Fruit fly (Drosophila melanogaster) whole organism, prepupa: ENCODE measurements around the gene CG33252.

Source experiments
- Blimp-1 ChIP-seq: fragments of 200-800 bp; sonication (Bioruptor generic); optimal IDR thresholded peaks from 3 replicates; lab custom pipeline; 2017; ENCODE audit warnings: missing biosample characterization, missing genetic modification characterization, mild to moderate bottlenecking, moderate library complexity, missing genetic modification reagents
- CG10631 ChIP-seq: fragments of 200-800 bp; sonication (Bioruptor generic); optimal IDR thresholded peaks from 2 replicates; lab custom pipeline; 2016; ENCODE audit warnings: missing biosample characterization, missing genetic modification characterization
- CG10669 ChIP-seq: fragments of 200-800 bp; sonication (Bioruptor generic); optimal IDR thresholded peaks from 3 replicates; lab custom pipeline; 2018; ENCODE audit warnings: missing biosample characterization, mild to moderate bottlenecking, missing genetic modification characterization, moderate library complexity
- CG11902 ChIP-seq: fragments of 200-800 bp; sonication (Bioruptor generic); optimal IDR thresholded peaks from 3 replicates; lab custom pipeline; 2016; ENCODE audit warnings: missing biosample characterization, missing genetic modification characterization
- CG15336 ChIP-seq: fragments of 200-800 bp; sonication (Bioruptor generic); IDR thresholded peaks from 2 replicates; pipeline ENCODE4 v1.3.6; 2022; ENCODE audit warnings: missing biosample characterization, missing genetic modification characterization
- CG3032 ChIP-seq: fragments of 200-800 bp; optimal IDR thresholded peaks from 2 replicates; lab custom pipeline; 2019; ENCODE audit warnings: missing biosample characterization, mild to moderate bottlenecking, missing genetic modification characterization, moderate library complexity
- CG31627 ChIP-seq: fragments of 200-800 bp; sonication (Bioruptor generic); optimal IDR thresholded peaks from 3 replicates; lab custom pipeline; 2016; ENCODE audit warnings: missing biosample characterization, missing genetic modification characterization
- CG32006 ChIP-seq: fragments of 200-800 bp; sonication (Bioruptor generic); optimal IDR thresholded peaks from 3 replicates; lab custom pipeline; 2017; ENCODE audit warnings: missing biosample characterization, mild to moderate bottlenecking, missing genetic modification characterization
- CG3919 ChIP-seq: fragments of 200-800 bp; sonication (Bioruptor generic); optimal IDR thresholded peaks from 3 replicates; lab custom pipeline; 2016; ENCODE audit warnings: missing biosample characterization, missing genetic modification characterization
- CG4318 ChIP-seq: fragments of 200-800 bp; sonication (Bioruptor generic); optimal IDR thresholded peaks from 3 replicates; lab custom pipeline; 2017; ENCODE audit warnings: missing biosample characterization, mild to moderate bottlenecking, missing genetic modification characterization
- CG6163 ChIP-seq: fragments of 200-800 bp; sonication (Bioruptor generic); IDR thresholded peaks from 3 replicates; pipeline ENCODE4 v1.3.6; 2022; ENCODE audit warnings: missing biosample characterization, missing genetic modification characterization
- CG6276 ChIP-seq: fragments of 200-800 bp; sonication (Bioruptor generic); optimal IDR thresholded peaks from 2 replicates; lab custom pipeline; 2017; ENCODE audit warnings: missing biosample characterization, mild to moderate bottlenecking, missing genetic modification characterization
- CG6792 ChIP-seq: fragments of 200-800 bp; sonication (Bioruptor generic); optimal IDR thresholded peaks from 3 replicates; lab custom pipeline; 2016; ENCODE audit warnings: missing biosample characterization, missing genetic modification characterization
- CG6808 ChIP-seq: fragments of 200-800 bp; sonication (Bioruptor generic); optimal IDR thresholded peaks from 3 replicates; lab custom pipeline; 2017; ENCODE audit warnings: missing biosample characterization, missing genetic modification characterization, mild to moderate bottlenecking, moderate library complexity, missing genetic modification reagents
- CG6854 ChIP-seq: fragments of 200-800 bp; sonication (Bioruptor generic); optimal IDR thresholded peaks from 2 replicates; lab custom pipeline; 2017; ENCODE audit warnings: missing biosample characterization, mild to moderate bottlenecking, missing genetic modification characterization
- CG7368 ChIP-seq: fragments of 200-800 bp; sonication (Bioruptor generic); optimal IDR thresholded peaks from 3 replicates; lab custom pipeline; 2016; ENCODE audit warnings: missing biosample characterization, missing genetic modification characterization
- CG8119 ChIP-seq: fragments of 200-800 bp; sonication (Bioruptor generic); IDR thresholded peaks from 3 replicates; pipeline ENCODE4 v1.3.6; 2022; ENCODE audit warnings: missing biosample characterization, missing genetic modification characterization
- CG8632 ChIP-seq: fragments of 200-800 bp; sonication (Bioruptor generic); optimal IDR thresholded peaks from 3 replicates; lab custom pipeline; 2016; ENCODE audit warnings: missing biosample characterization, missing genetic modification characterization
- CG9139 ChIP-seq: fragments of 200-800 bp; sonication (Bioruptor generic); optimal IDR thresholded peaks from 3 replicates; lab custom pipeline; 2017; ENCODE audit warnings: missing biosample characterization, mild to moderate bottlenecking, missing genetic modification characterization
- Eip75B ChIP-seq: fragments of 200-800 bp; sonication (Bioruptor generic); optimal IDR thresholded peaks from 3 replicates; lab custom pipeline; 2016; ENCODE audit warnings: missing biosample characterization, missing genetic modification characterization
- Eip78C ChIP-seq: fragments of 200-800 bp; sonication (Bioruptor generic); peaks from one replicate; lab custom pipeline; 2016; ENCODE audit warnings: missing biosample characterization, missing genetic modification characterization
- Eip93F ChIP-seq: fragments of 200-800 bp; sonication (Bioruptor generic); optimal IDR thresholded peaks from 2 replicates; lab custom pipeline; 2016; ENCODE audit warnings: missing biosample characterization, mild to moderate bottlenecking, missing genetic modification characterization
- Ets21C ChIP-seq: fragments of 200-800 bp; sonication (Bioruptor generic); optimal IDR thresholded peaks from 3 replicates; lab custom pipeline; 2016; ENCODE audit warnings: missing biosample characterization, missing genetic modification characterization
- Ets96B ChIP-seq: fragments of 200-800 bp; optimal IDR thresholded peaks from 2 replicates; lab custom pipeline; 2019; ENCODE audit warnings: missing biosample characterization, mild to moderate bottlenecking, missing genetic modification characterization, moderate library complexity
- Gug ChIP-seq: fragments of 200-800 bp; sonication (Bioruptor generic); IDR thresholded peaks from 2 replicates; pipeline ENCODE4 v1.3.6; 2022; ENCODE audit warnings: missing biosample characterization, missing genetic modification characterization
- Hr38 ChIP-seq: sonication (Bioruptor generic); optimal IDR thresholded peaks from 2 replicates; lab custom pipeline; 2016; ENCODE audit warnings: missing biosample characterization, missing genetic modification characterization
- Hr4 ChIP-seq: fragments of 200-800 bp; sonication (Bioruptor generic); optimal IDR thresholded peaks from 3 replicates; lab custom pipeline; 2016; ENCODE audit warnings: missing biosample characterization, missing genetic modification characterization
- Lpt ChIP-seq: fragments of 200-800 bp; sonication (Bioruptor generic); optimal IDR thresholded peaks from 3 replicates; lab custom pipeline; 2016; ENCODE audit warnings: missing biosample characterization, missing genetic modification characterization
- OdsH ChIP-seq: fragments of 200-800 bp; sonication (Bioruptor generic); optimal IDR thresholded peaks from 3 replicates; lab custom pipeline; 2016; ENCODE audit warnings: missing biosample characterization, missing genetic modification characterization
- Smox ChIP-seq: fragments of 200-800 bp; sonication (Bioruptor generic); optimal IDR thresholded peaks from 3 replicates; lab custom pipeline; 2016; ENCODE audit warnings: missing biosample characterization, missing genetic modification characterization
- Sox14 ChIP-seq: fragments of 200-800 bp; sonication (Bioruptor generic); optimal IDR thresholded peaks from 3 replicates; lab custom pipeline; 2016; ENCODE audit warnings: missing biosample characterization, missing genetic modification characterization
- Sox15 ChIP-seq: fragments of 200-800 bp; sonication (Bioruptor generic); optimal IDR thresholded peaks from 3 replicates; lab custom pipeline; 2016; ENCODE audit warnings: missing biosample characterization, missing genetic modification characterization
- acj6 ChIP-seq: fragments of 200-800 bp; sonication (Bioruptor generic); optimal IDR thresholded peaks from 3 replicates; lab custom pipeline; 2016; ENCODE audit warnings: missing biosample characterization, missing genetic modification characterization
- cyc ChIP-seq: fragments of 200-800 bp; sonication (Bioruptor generic); optimal IDR thresholded peaks from 3 replicates; lab custom pipeline; 2016; ENCODE audit warnings: missing biosample characterization, missing genetic modification characterization
- dac ChIP-seq: fragments of 200-800 bp; sonication (Bioruptor generic); optimal IDR thresholded peaks from 2 replicates; lab custom pipeline; 2017; ENCODE audit warnings: missing biosample characterization, mild to moderate bottlenecking, missing genetic modification characterization
- dsx ChIP-seq: fragments of 200-800 bp; optimal IDR thresholded peaks from 3 replicates; lab custom pipeline; 2019; ENCODE audit warnings: missing biosample characterization, mild to moderate bottlenecking, missing genetic modification characterization, moderate library complexity; ENCODE audit not compliant: poor library complexity, severe bottlenecking
- eg ChIP-seq: fragments of 200-800 bp; sonication (Bioruptor generic); IDR thresholded peaks from 3 replicates; pipeline ENCODE4 v1.3.6; 2022; ENCODE audit warnings: missing biosample characterization, missing genetic modification characterization
- fkh ChIP-seq: fragments of 200-800 bp; sonication (Bioruptor generic); optimal IDR thresholded peaks from 3 replicates; lab custom pipeline; 2017; ENCODE audit warnings: missing biosample characterization, mild to moderate bottlenecking, missing genetic modification characterization, moderate library complexity
- net ChIP-seq: fragments of 200-800 bp; sonication (Bioruptor generic); optimal IDR thresholded peaks from 3 replicates; lab custom pipeline; 2016; ENCODE audit warnings: missing biosample characterization, missing genetic modification characterization
- pdm3 ChIP-seq: fragments of 200-800 bp; sonication (Bioruptor generic); optimal IDR thresholded peaks from 3 replicates; lab custom pipeline; 2016; ENCODE audit warnings: missing biosample characterization, missing genetic modification characterization
- salr ChIP-seq, 2 experiments: fragments of 200-800 bp; sonication (Bioruptor generic); optimal IDR thresholded peaks; 3 replicates each; lab custom pipeline; 2016 to 2018; ENCODE audit warnings: missing biosample characterization in 2 of 2, missing genetic modification characterization in 2 of 2, mild to moderate bottlenecking in 1 of 2
- spab ChIP-seq: fragments of 200-800 bp; sonication (Bioruptor generic); optimal IDR thresholded peaks from 2 replicates; lab custom pipeline; 2017; ENCODE audit warnings: missing biosample characterization, mild to moderate bottlenecking, missing genetic modification characterization, missing genetic modification reagents
- ss ChIP-seq, 2 experiments: fragments of 200-800 bp; sonication (Bioruptor generic); optimal IDR thresholded peaks; 2 replicates in 1 of 2; 3 replicates in 1 of 2; lab custom pipeline; 2017 to 2018; ENCODE audit warnings: mild to moderate bottlenecking in 2 of 2, missing biosample characterization in 2 of 2, missing genetic modification characterization in 2 of 2, moderate library complexity in 1 of 2
- svp ChIP-seq: fragments of 200-800 bp; sonication (Bioruptor generic); peaks from one replicate; lab custom pipeline; 2016; ENCODE audit warnings: missing biosample characterization, missing genetic modification characterization
- vri ChIP-seq: fragments of 200-800 bp; sonication (Bioruptor generic); optimal IDR thresholded peaks from 3 replicates; lab custom pipeline; 2016; ENCODE audit warnings: missing biosample characterization, mild to moderate bottlenecking, missing genetic modification characterization

Gene CG33252

DNA sequence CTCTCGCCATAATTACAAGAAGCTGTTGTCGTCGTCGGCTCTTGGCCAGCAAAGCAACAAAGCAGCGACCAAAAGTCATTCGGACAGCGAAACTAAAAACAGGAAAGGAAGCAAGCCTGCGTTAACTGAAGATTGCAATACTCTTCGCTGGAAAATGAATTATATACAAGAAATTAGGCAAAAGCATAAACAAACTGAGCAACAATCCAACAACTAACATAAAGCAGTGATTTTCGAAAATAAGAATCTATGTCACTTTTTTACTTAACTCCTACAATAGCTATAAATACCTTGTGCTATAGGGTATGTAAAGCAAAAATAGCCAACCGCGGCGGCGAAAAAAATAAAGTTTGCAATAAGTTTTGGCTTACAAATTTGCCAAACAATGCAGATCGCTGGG lies 25.2 kb downstream of the CG33252 start (continued):
- no peak for TF ChIP-seq CG6854 (GFP tag; lab: Kevin White, UChicago)
- peak; percentile 24 for TF ChIP-seq vri (GFP tag; lab: Kevin White, UChicago)
- TF ChIP-seq CG11902 (GFP tag; lab: Kevin White, UChicago) = peak; percentile 53
- peak; percentile 82 for TF ChIP-seq Sox14 (GFP tag; lab: Kevin White, UChicago)
- no peak for TF ChIP-seq fkh (GFP tag; lab: Kevin White, UChicago)
- TF ChIP-seq CG6792 (GFP tag; lab: Kevin White, UChicago) = peak; percentile 84
- peak; percentile 76 for TF ChIP-seq acj6
- peak; percentile 77 for TF ChIP-seq CG3032 (tag; lab: Kevin White, UChicago)
- TF ChIP-seq Ets21C (GFP tag; lab: Kevin White, UChicago) = peak; percentile 39
- TF ChIP-seq Smox (GFP tag; lab: Kevin White, UChicago) = peak; percentile 48
- TF ChIP-seq CG9139 = peak; percentile 52
- TF ChIP-seq salr (GFP tag; optimal IDR thresholded peaks at IDR 0.05; lab: Kevin White, UChicago) = peak; percentile 52 to 53
- TF ChIP-seq pdm3 (GFP tag; lab: Kevin White, UChicago) = peak; percentile 86
- TF ChIP-seq CG6276 (GFP tag; lab: Kevin White, UChicago) = peak; percentile 76

DNA sequence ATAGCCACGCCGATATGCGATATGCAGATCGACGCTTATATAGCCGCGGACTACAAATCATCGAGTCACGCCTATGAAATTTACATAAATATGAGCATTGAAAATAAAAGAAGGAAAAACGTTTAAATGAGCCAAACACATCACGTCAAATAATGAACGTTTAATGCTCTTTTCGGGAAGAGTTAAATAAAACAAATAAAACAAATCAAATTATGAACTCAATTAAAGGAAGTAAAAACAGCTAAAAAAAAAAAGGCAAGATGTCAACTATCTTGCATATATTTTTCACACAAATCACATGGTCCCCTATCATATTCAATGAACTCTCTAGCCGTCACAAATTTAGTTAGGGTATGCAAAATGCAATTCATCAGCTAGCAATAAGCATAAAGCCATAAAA lies 29.4 kb downstream of the CG33252 start:
- peak; percentile 39; the same call in 1 of the 3 replicates for TF ChIP-seq CG8119 (GFP tag; lab: Robert Waterston, UW)
- TF ChIP-seq CG32006 (GFP tag; lab: Kevin White, UChicago) = peak; percentile 19
- TF ChIP-seq Hr4 (GFP tag; lab: Kevin White, UChicago) = peak; percentile 29
- TF ChIP-seq Eip75B (GFP tag; lab: Kevin White, UChicago) = no peak
- TF ChIP-seq CG6163 (GFP tag; lab: Robert Waterston, UW) = no peak
- no peak for TF ChIP-seq vri (GFP tag; lab: Kevin White, UChicago)
- TF ChIP-seq CG3919 (GFP tag; lab: Kevin White, UChicago) = no peak
- TF ChIP-seq CG15336 (GFP tag; lab: Robert Waterston, UW) = 0 out of 2 replicates have a peak, but pooled peaks have one; percentile 33
- TF ChIP-seq Eip78C (GFP tag; lab: Kevin White, UChicago) = peak; percentile 49

DNA sequence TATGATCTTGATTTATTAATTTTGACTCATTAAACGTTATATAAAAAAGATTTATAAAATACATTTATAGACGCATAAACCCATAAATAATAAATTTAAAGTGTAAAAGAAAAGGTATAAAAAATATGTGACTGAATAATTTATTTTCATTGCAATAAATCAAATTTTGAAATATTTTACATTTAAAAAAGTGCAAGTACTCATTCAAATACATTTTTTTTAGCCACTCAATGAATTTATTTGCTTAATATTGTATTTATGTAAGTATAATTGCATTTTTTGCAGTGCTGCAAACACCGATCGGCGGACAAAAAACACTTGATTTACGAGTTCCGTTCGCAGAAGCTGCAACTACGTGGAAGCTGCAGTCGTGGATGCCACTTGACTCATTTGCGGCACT lies 37.3 kb downstream of the CG33252 start:
- TF ChIP-seq Hr4 (GFP tag; lab: Kevin White, UChicago) = peak; percentile 44
- peak; percentile 27 for TF ChIP-seq pdm3 (GFP tag; lab: Kevin White, UChicago)
- TF ChIP-seq CG7368 = no peak
- no peak for TF ChIP-seq spab (GFP tag; lab: Kevin White, UChicago)
- TF ChIP-seq CG32006 (GFP tag; lab: Kevin White, UChicago) = peak; percentile 67
- TF ChIP-seq net (GFP tag; lab: Kevin White, UChicago) = peak; percentile 21
- peak; percentile 6 for TF ChIP-seq CG3919 (GFP tag; lab: Kevin White, UChicago)
- peak; percentile 39 for TF ChIP-seq CG8632 (GFP tag; lab: Kevin White, UChicago)
- no peak for TF ChIP-seq Ets21C (GFP tag; lab: Kevin White, UChicago)
- TF ChIP-seq Ets96B (tag; lab: Kevin White, UChicago) = no peak
- no peak for TF ChIP-seq dac (GFP tag; lab: Kevin White, UChicago)
- TF ChIP-seq svp (GFP tag; lab: Kevin White, UChicago) = no peak
- no peak for TF ChIP-seq CG10669 (GFP tag; lab: Kevin White, UChicago)
- no peak for TF ChIP-seq Lpt (GFP tag; lab: Kevin White, UChicago)
- TF ChIP-seq CG31627 (GFP tag; lab: Kevin White, UChicago) = no peak
- TF ChIP-seq CG6276 (GFP tag; lab: Kevin White, UChicago) = peak; percentile 2
- no peak for TF ChIP-seq ss (GFP tag; optimal IDR thresholded peaks at IDR 0.05; lab: Kevin White, UChicago)
- peak; percentile 26 for TF ChIP-seq OdsH (GFP tag; lab: Kevin White, UChicago)
- no peak for TF ChIP-seq Hr38 (GFP tag; lab: Kevin White, UChicago)
- no peak; the same call in 2 of the 3 replicates for TF ChIP-seq eg (GFP tag; lab: Robert Waterston, UW)
- peak; percentile 18 for TF ChIP-seq CG10631 (GFP tag; lab: Kevin White, UChicago)
- peak; percentile 46 for TF ChIP-seq CG4318 (GFP tag; lab: Kevin White, UChicago)
- no peak for TF ChIP-seq CG11902 (GFP tag; lab: Kevin White, UChicago)
- TF ChIP-seq vri (GFP tag; lab: Kevin White, UChicago) = no peak
- TF ChIP-seq Sox15 (GFP tag; lab: Kevin White, UChicago) = no peak
- no peak for TF ChIP-seq CG3032 (tag; lab: Kevin White, UChicago)
- peak; percentile 81 for TF ChIP-seq Eip78C (GFP tag; lab: Kevin White, UChicago)
- TF ChIP-seq Eip93F (GFP tag; lab: Kevin White, UChicago) = no peak
- TF ChIP-seq CG6792 (GFP tag; lab: Kevin White, UChicago) = no peak
- TF ChIP-seq CG6854 (GFP tag; lab: Kevin White, UChicago) = no peak
- no peak for TF ChIP-seq Sox14 (GFP tag; lab: Kevin White, UChicago)
- no peak for TF ChIP-seq CG8119 (GFP tag; lab: Robert Waterston, UW)
- no peak for TF ChIP-seq CG6163 (GFP tag; lab: Robert Waterston, UW)
- TF ChIP-seq Blimp-1 (GFP tag; lab: Kevin White, UChicago) = no peak
- TF ChIP-seq dsx (GFP tag; lab: Kevin White, UChicago) = no peak
- TF ChIP-seq cyc (GFP tag; lab: Kevin White, UChicago) = no peak
- peak; percentile 20 for TF ChIP-seq acj6
- TF ChIP-seq Gug (GFP tag; lab: Robert Waterston, UW) = no peak
- TF ChIP-seq CG6808 (GFP tag; lab: Kevin White, UChicago) = no peak
